Worm (Caenorhabditis elegans): ENCODE measurements around the gene F20B6.10.

Gene F20B6.10

DNA sequence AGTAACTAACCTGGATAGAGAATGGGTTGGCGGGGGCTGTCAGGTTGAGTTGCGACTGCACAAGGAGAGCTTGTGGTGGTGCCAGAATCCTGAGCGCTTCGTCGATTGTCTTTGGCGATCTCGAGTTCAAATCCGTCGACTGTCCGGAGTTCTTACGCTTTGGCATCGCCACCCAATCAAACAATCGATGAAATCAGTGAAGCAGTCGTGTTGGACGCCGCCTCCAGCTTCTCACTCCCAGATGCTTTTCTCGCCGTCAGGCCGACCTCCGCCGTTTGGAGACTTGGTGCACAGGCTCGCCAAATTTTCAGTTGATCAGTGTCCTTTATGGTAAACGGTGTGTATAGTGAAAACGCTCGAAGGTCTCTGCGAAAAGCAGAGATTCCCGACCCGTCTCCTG lies at the start of gene F20B6.10, which contains the start of gene hpk-1:
F20B6.10 (minus strand) TSS at position 303 of the 400 bp plus-strand sequence.
hpk-1 (minus strand) TSS at position 397 of the 400 bp plus-strand sequence.
- TF ChIP-seq B0310.2 (tag; optimal IDR thresholded peaks at IDR 0.05): no peak
- TF ChIP-seq hmbx-1 (tag; optimal IDR thresholded peaks at IDR 0.05): no peak
- no peak for TF ChIP-seq hmg-4 (GFP tag; optimal IDR thresholded peaks at IDR 0.05)
- no peak for TF ChIP-seq hnd-1 (tag; optimal IDR thresholded peaks at IDR 0.05)
- no peak for TF ChIP-seq pes-1 (GFP tag; IDR thresholded peaks at IDR 0.05)
- no peak for TF ChIP-seq ama-1 (optimal IDR thresholded peaks at IDR 0.05)
- no peak for TF ChIP-seq tbx-37 (GFP tag; conservative IDR thresholded peaks at IDR 0.05)
- no peak for TF ChIP-seq F13C5.2 (tag; optimal IDR thresholded peaks at IDR 0.05)
- no peak for TF ChIP-seq flt-1 (GFP tag; IDR thresholded peaks at IDR 0.05)
- TF ChIP-seq ceh-36 (tag; optimal IDR thresholded peaks at IDR 0.05): no peak
- no peak for TF ChIP-seq ceh-13 (GFP tag; optimal IDR thresholded peaks at IDR 0.05)
- no peak for TF ChIP-seq scrt-1 (GFP tag; IDR thresholded peaks at IDR 0.05)
- TF ChIP-seq aly-1 (tag; optimal IDR thresholded peaks at IDR 0.05): no peak
- no peak for TF ChIP-seq tbx-11 (GFP tag; IDR thresholded peaks at IDR 0.05)

DNA sequence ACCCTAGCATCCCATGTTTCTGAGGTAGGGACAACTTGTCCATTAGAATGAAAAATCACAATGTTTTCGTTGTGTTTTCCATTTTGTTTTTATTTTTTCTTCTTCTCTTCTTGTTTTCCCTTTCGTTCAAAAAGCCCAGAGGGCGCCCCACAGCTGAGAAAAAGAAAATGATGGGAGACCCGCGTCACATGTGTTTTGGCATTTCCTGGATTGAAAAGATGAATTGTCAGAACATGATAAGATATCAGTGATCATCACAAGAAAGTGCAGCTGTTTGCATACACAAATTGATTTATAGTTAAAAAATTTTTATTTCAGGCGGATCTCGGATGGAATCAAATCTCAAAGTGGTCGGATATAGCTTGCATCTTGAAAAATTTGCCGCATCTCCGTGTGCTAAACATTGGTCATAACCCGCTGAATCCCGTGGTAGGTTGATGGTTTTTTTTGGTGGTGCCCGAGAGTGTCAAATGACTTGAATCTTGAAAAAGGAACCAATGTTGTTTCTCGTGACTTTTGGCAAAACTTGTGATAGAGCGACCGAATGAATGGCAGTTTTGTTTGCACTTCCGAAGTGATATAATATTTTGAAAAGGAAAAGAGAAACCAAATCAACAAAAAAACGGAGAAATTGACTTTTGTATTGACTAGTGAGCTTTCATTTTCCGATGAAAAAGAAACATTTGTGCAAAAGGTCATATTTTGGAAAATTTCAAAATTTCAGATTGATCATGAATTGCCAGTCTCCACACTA lies 49.4 kb upstream of the F20B6.10 start:
- no peak for TF ChIP-seq pes-1 (GFP tag; IDR thresholded peaks at IDR 0.05)
- no peak for TF ChIP-seq flt-1 (GFP tag; IDR thresholded peaks at IDR 0.05)
- no peak for TF ChIP-seq tra-4 (tag; optimal IDR thresholded peaks at IDR 0.05)
- no peak for TF ChIP-seq ama-1 (optimal IDR thresholded peaks at IDR 0.05)
- TF ChIP-seq ets-7 (tag; optimal IDR thresholded peaks at IDR 0.05): no peak
- TF ChIP-seq tbx-11 (GFP tag; IDR thresholded peaks at IDR 0.05): no peak
- no peak for TF ChIP-seq hmg-4 (GFP tag; optimal IDR thresholded peaks at IDR 0.05)

DNA sequence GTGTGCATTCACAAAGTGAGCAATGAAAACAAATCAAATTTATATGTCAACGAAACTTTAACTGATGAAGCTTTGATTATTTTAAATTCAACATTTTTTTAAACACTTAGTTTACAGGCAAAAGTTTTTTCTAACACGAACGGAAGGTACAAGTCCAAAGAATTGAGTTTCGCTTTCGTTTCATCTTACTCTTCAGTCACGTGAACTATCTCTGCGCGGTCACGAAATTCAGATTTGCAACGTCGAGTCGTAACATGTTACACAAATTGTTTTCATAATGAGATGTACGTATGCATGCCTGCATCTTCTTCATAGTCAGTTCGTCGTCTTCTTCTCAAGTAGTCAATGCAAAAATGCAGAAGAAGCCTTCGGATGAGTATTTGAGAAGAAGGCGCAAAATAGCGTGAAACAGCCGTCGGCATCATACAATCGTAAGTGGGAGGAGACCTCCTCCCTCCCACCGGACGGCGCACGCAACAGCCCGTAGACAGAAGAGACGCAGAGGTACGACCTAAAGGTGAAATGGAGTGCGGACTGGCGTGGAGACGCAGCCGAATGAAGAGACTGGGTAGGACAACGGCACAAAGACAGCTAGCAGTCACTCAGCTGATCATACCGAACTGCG lies 48.4 kb upstream of the F20B6.10 start, which contains the start of gene coel-1:
coel-1 (plus strand) TSS at position 381 of the 625 bp plus-strand sequence.
- TF ChIP-seq tbx-37 (GFP tag; conservative IDR thresholded peaks at IDR 0.05) (no peak), aly-1 (tag; optimal IDR thresholded peaks at IDR 0.05) (peak; percentile 4), hmg-4 (GFP tag; optimal IDR thresholded peaks at IDR 0.05) (peak; percentile 77), tbx-11 (GFP tag; IDR thresholded peaks at IDR 0.05) (no peak), ceh-13 (GFP tag; optimal IDR thresholded peaks at IDR 0.05) (no peak), tra-4 (tag; optimal IDR thresholded peaks at IDR 0.05) (no peak)

DNA sequence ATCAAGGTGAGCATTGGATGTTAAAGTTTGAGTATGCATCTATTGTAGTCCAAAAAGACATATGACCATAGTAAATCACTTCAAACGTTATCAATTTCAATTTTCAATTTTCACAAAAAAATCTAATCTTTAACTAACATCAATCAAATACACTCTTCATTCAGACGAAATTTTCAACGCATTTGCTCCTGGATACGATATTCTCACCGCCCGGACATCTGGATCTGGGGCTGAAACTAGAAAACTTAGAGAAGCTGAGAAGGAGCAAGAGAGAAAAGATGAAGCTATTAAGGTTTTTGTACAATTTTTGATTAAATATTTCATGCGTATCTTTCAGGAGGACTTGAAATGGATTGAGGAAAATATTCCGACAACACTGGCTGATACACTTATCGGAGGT lies 46.8 kb upstream of the F20B6.10 start:
- TF ChIP-seq ama-1 (optimal IDR thresholded peaks at IDR 0.05): no peak
- TF ChIP-seq F13C5.2 (tag; optimal IDR thresholded peaks at IDR 0.05): no peak
- no peak for TF ChIP-seq flt-1 (GFP tag; IDR thresholded peaks at IDR 0.05)
- TF ChIP-seq ceh-13 (GFP tag; optimal IDR thresholded peaks at IDR 0.05): no peak
- TF ChIP-seq pes-1 (GFP tag; IDR thresholded peaks at IDR 0.05): no peak
- TF ChIP-seq scrt-1 (GFP tag; IDR thresholded peaks at IDR 0.05): no peak
- no peak for TF ChIP-seq ceh-36 (tag; optimal IDR thresholded peaks at IDR 0.05)
- TF ChIP-seq hnd-1 (tag; optimal IDR thresholded peaks at IDR 0.05): no peak
- TF ChIP-seq tra-4 (tag; optimal IDR thresholded peaks at IDR 0.05): no peak
- no peak for TF ChIP-seq tbx-11 (GFP tag; IDR thresholded peaks at IDR 0.05)
- TF ChIP-seq hmg-4 (GFP tag; optimal IDR thresholded peaks at IDR 0.05): no peak
- no peak for TF ChIP-seq ets-7 (tag; optimal IDR thresholded peaks at IDR 0.05)

DNA sequence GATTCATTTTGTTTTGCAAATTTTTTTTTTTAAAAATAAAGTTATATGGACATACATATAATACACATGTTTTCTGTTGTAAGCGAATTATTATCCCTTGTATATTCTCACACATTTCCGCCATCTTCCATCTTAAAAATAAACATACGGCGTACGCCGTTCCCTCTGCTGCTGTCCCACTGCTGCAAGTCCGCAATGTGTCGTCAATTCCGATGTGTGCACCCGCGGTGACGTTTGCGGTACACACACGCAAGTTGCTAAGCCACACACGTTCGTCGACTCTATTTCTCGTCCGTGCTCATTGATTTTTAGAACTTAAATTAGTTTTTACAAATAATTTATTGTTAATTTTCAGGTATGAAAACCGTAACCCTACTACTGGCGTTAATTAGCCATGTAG lies 43.3 kb upstream of the F20B6.10 start, which contains the start of gene C52B9.4:
C52B9.4 (plus strand) TSS at position 356 of the 400 bp plus-strand sequence.
- TF ChIP-seq tbx-11 (GFP tag; IDR thresholded peaks at IDR 0.05) (no peak), ceh-13 (GFP tag; optimal IDR thresholded peaks at IDR 0.05) (no peak), ceh-36 (tag; optimal IDR thresholded peaks at IDR 0.05) (no peak), ama-1 (optimal IDR thresholded peaks at IDR 0.05) (no peak), scrt-1 (GFP tag; IDR thresholded peaks at IDR 0.05) (no peak), F13C5.2 (tag; optimal IDR thresholded peaks at IDR 0.05) (peak; percentile 21), hmg-4 (GFP tag; optimal IDR thresholded peaks at IDR 0.05) (no peak)

DNA sequence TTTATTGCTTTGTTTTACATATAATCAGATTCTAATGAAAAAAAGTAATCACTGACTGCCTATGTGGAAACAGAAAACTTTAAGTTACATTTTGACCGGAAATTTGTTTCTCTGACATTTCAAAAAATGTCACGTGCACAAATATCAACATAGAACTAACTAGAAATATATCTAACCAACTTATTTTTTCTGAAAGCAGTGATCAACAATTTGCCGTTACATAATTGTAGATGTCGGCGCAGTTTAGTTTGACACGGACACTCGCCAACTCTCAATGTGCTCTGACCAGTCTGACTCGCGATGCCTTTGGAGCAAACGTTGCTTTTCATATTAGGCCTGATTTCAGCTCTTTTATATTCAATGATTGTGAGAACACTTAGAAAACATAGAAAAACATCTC lies 39.8 kb upstream of the F20B6.10 start, which contains the start of gene srv-6:
srv-6 (plus strand) TSS at position 301 of the 400 bp plus-strand sequence.
- TF ChIP-seq sea-1 (GFP tag; conservative IDR thresholded peaks at IDR 0.05): no peak
- TF ChIP-seq tra-4 (tag; optimal IDR thresholded peaks at IDR 0.05): no peak
- no peak for TF ChIP-seq pes-1 (GFP tag; IDR thresholded peaks at IDR 0.05)
- TF ChIP-seq scrt-1 (GFP tag; IDR thresholded peaks at IDR 0.05): no peak
- no peak for TF ChIP-seq hmbx-1 (tag; optimal IDR thresholded peaks at IDR 0.05)
- no peak for TF ChIP-seq F13C5.2 (tag; optimal IDR thresholded peaks at IDR 0.05)
- no peak for TF ChIP-seq ama-1 (optimal IDR thresholded peaks at IDR 0.05)
- no peak for TF ChIP-seq ceh-13 (GFP tag; optimal IDR thresholded peaks at IDR 0.05)
- TF ChIP-seq ceh-36 (tag; optimal IDR thresholded peaks at IDR 0.05): no peak
- no peak for TF ChIP-seq hnd-1 (tag; optimal IDR thresholded peaks at IDR 0.05)
- TF ChIP-seq tbx-11 (GFP tag; IDR thresholded peaks at IDR 0.05): no peak
- no peak for TF ChIP-seq hmg-4 (GFP tag; optimal IDR thresholded peaks at IDR 0.05)
- TF ChIP-seq ets-7 (tag; optimal IDR thresholded peaks at IDR 0.05): no peak

DNA sequence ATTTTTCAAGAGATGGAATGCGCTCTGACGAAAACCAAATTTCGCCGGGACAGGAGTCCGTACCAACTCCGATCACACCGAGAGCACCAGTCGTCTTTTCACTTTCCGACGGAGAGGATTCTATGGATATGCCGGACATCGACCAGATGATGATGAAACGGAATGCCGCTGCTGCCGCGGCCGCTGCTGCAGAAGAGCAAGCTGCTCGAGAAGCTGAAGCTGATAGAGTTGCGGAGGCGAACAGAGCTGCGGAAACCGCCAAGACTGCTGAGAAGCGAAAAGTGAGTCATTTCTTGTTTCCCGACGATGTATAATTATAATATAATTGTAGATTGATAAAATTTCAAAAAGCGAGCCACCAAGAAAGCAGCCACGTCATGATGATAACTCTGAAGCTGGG lies 38.4 kb upstream of the F20B6.10 start:
- TF ChIP-seq hmg-4 (GFP tag; optimal IDR thresholded peaks at IDR 0.05) (no peak), tbx-11 (GFP tag; IDR thresholded peaks at IDR 0.05) (no peak), tra-4 (tag; optimal IDR thresholded peaks at IDR 0.05) (no peak), ama-1 (optimal IDR thresholded peaks at IDR 0.05) (no peak), ets-7 (tag; optimal IDR thresholded peaks at IDR 0.05) (no peak), tbx-37 (GFP tag; conservative IDR thresholded peaks at IDR 0.05) (no peak)
